Fruit fly (Drosophila melanogaster) S2 (cell line): ENCODE data around the gene CG15167.

Source experiments
- CG8478 ChIP-seq: fragments of >200 bp; optimal IDR thresholded peaks from 2 replicates; lab custom pipeline; 2018
- CTCF ChIP-seq, 2 experiments: fragments of >200 bp; optimal IDR thresholded peaks; 2 replicates each; lab custom pipeline; 2018

DNA sequence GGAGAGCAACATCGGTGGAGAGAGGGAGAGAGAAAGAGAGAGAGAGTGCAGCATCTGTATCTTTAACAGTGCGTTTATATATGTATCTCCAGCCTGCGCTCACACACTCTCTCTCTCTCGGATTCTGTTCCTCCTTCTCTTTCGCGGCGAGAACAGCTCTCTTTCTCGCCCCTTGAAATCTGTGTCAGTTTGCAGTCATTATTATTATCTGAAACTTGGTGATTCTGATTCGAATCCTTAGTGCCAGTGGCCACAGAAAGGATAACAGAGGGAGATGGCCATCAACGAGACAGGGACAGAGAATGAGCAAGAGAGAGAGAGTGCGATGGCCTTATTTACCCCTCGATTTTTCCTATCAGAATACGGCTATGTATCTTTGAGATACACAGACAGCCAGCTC, 42.8 kb downstream of the CG15167 start:
- peak in 1 of 2 experiments; percentile 27 for TF ChIP-seq CTCF (optimal IDR thresholded peaks at IDR 0.05; lab: Kevin White, UChicago)
- TF ChIP-seq CG8478 (lab: Kevin White, UChicago) = no peak
